Worm (Caenorhabditis elegans): Measurements from ENCODE around the gene fbxc-30.
A peak's percentile ranks its signal among the peaks of the same experiment; 100 is the strongest.
"Not testable (repeated sequence)": the region's sequence is repeated elsewhere in the genome, so short reads cannot be mapped to it uniquely, and the experiment has no call there.

The fbxc-30 gene

DNA sequence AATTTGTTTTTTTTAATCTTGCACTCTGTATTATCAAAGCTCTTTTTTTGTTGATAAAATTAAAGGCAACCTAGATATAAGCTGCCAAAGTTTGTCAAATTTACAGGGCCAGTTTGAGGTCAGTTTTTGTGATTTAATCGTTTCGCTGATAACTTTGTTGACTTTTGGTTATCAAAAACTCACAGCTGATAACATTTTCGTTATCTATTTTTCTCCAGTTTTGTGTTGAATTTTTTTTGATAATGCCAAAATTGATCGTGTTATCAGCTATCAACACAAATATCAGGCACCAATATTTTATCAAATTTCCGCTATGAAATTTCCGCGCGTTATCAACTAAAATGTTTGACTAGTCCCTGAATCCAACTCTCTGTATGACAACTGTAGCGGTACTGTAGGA is 2.2 kb upstream of the fbxc-30 start (continued):
- TF ChIP-seq sup-37 (GFP tag; optimal IDR thresholded peaks at IDR 0.05) (no peak), lin-14 (GFP tag; optimal IDR thresholded peaks at IDR 0.05) (peak; percentile 27), C16A3.4 (tag; optimal IDR thresholded peaks at IDR 0.05) (no peak), nhr-76 (tag; optimal IDR thresholded peaks at IDR 0.05) (no peak), sox-4 (tag; optimal IDR thresholded peaks at IDR 0.05) (no peak), sptf-1 (tag; optimal IDR thresholded peaks at IDR 0.05) (no peak), efl-1 (optimal IDR thresholded peaks at IDR 0.05) (no peak), efl-1 (GFP tag; optimal IDR thresholded peaks at IDR 0.05 in 1 of 2) (peak in 1 of 2 experiments; percentile 83), aly-2 (tag; optimal IDR thresholded peaks at IDR 0.05) (no peak), nhr-19 (GFP tag; conservative IDR thresholded peaks at IDR 0.05) (no peak), zip-4 (GFP tag; optimal IDR thresholded peaks at IDR 0.05) (no peak), unc-62 (GFP tag; optimal IDR thresholded peaks at IDR 0.05) (no peak), fkh-10 (GFP tag; optimal IDR thresholded peaks at IDR 0.05) (no peak), zag-1 (tag; optimal IDR thresholded peaks at IDR 0.05) (no peak)

DNA sequence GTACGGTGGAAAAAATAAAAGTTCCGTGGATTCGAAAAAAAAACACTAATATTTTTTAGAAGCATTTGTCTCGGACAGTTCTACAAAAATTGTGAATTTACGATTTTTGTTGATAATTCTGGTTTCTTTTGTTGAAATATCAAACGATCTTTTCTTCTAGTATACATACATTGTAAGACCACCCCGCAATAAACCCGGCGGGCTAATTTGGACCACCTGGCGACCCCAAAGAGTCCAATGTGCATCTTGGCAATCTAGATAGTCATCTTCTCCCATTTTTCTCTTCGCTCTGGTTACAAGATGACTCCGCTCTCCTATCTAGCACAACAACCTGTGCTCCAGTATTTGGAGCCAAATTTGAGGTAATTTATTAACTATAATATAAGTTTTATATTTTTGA is 1.6 kb upstream of the fbxc-30 start, which contains the start of gene fbxc-29:
TSS of gene fbxc-29 (plus strand) at position 301 of the 400 bp plus-strand sequence.
- peak; percentile 17 for TF ChIP-seq dsc-1 (tag; optimal IDR thresholded peaks at IDR 0.05)
- TF ChIP-seq vab-15 (tag; optimal IDR thresholded peaks at IDR 0.05) = no peak
- TF ChIP-seq elt-2 (tag; optimal IDR thresholded peaks at IDR 0.05) = no peak
- no peak for TF ChIP-seq ztf-11 (tag; optimal IDR thresholded peaks at IDR 0.05)
- TF ChIP-seq zag-1 (tag; optimal IDR thresholded peaks at IDR 0.05) = no peak

DNA sequence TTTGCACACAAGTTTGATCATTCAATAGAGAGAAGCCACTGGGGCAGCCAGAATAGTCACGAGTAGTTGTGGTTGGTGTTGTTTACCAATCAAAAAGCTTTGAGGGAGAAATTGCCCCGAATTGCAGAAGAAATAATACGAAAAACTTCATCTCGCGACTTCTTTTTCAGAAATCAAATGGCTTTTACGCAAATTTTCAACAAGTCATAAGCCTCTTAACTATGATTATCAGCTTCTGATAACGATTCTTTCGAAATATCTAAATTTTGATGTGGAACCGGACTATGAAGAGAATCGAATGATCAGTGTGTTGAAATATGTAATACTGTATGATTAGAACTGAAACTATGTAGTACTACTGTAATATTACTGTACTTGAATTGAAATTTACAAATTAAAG is 2.9 kb downstream of the fbxc-30 start:
- TF ChIP-seq nhr-28 (tag; optimal IDR thresholded peaks at IDR 0.05) (no peak), C04F5.9 (tag; optimal IDR thresholded peaks at IDR 0.05) (no peak), dsc-1 (tag; optimal IDR thresholded peaks at IDR 0.05) (no peak), elt-2 (tag; optimal IDR thresholded peaks at IDR 0.05) (peak; percentile 64), lin-15B (tag; optimal IDR thresholded peaks at IDR 0.05) (no peak), alr-1 (tag; optimal IDR thresholded peaks at IDR 0.05; ENCODE audit: borderline replicate concordance) (no peak), efl-1 (optimal IDR thresholded peaks at IDR 0.05) (no peak), efl-1 (GFP tag; optimal IDR thresholded peaks at IDR 0.05 in 1 of 2) (peak in 1 of 2 experiments; percentile 52)

ce11 chrII:922778-923177 is 5.4 kb downstream of the fbxc-30 start:
- TF ChIP-seq jun-1 (tag; optimal IDR thresholded peaks at IDR 0.05) (peak; percentile 13), elt-2 (tag; optimal IDR thresholded peaks at IDR 0.05) (peak; percentile 94), egl-13 (tag; optimal IDR thresholded peaks at IDR 0.05) (no peak)

DNA sequence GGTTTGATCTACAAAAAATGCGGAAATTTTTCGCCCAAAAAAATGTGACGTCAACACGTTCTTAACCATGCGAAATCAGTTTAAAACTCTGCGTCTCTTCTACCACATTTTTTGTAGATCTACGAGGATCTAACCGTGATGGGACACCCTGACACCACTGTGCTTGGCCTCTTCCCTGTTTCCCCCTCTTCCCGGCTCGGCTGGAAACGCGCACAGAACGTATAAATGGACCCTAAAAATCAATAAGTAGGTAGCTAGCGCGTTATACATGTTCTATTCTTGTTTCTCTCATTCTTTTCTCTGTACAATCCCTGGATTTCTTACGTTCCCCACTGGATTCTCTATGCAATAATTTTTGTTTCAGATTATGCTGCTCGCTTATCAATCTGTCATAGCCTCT is 6.1 kb downstream of the fbxc-30 start, which contains the start of gene fbxc-28:
TSS of gene fbxc-28 (plus strand) at position 301 of the 400 bp plus-strand sequence.
- TF ChIP-seq efl-1 (optimal IDR thresholded peaks at IDR 0.05) = no peak
- TF ChIP-seq efl-1 (GFP tag; optimal IDR thresholded peaks at IDR 0.05 in 1 of 2) = peak in 1 of 2 experiments; percentile 17
- TF ChIP-seq snpc-4 (tag; optimal IDR thresholded peaks at IDR 0.05) = no peak
- no peak for TF ChIP-seq sox-4 (tag; optimal IDR thresholded peaks at IDR 0.05)

- TF ChIP-seq fkh-8 (tag; optimal IDR thresholded peaks at IDR 0.05) (no peak), efl-1 (optimal IDR thresholded peaks at IDR 0.05) (no peak), efl-1 (GFP tag; optimal IDR thresholded peaks at IDR 0.05 in 1 of 2) (peak in 1 of 2 experiments; percentile 15)
Observed at ce11 chrII:927331-927730, 9.9 kb downstream of the fbxc-30 start, which contains the start of gene R07C3.13. Gene R07C3.13, minus strand, starts transcription at chrII:927431.

- not testable (repeated sequence) for TF ChIP-seq C04F5.9 (tag; optimal IDR thresholded peaks at IDR 0.05); nhr-76 (tag; optimal IDR thresholded peaks at IDR 0.05); hlh-17 (GFP tag; optimal IDR thresholded peaks at IDR 0.05; ENCODE audit: borderline replicate concordance)
Observed at ce11 chrII:930871-931270, 13.4 kb downstream of the fbxc-30 start, which contains the start of gene fbxc-34. Gene fbxc-34, plus strand, starts transcription at chrII:931171.
